Fruit fly (Drosophila melanogaster) whole organism, embryonic: ENCODE results near the gene Sp7.

Experiments used
- Bgb ChIP-seq: fragments of 200-800 bp; sonication (Bioruptor generic); IDR thresholded peaks from 2 replicates; pipeline ENCODE4 v1.3.6; 2022; ENCODE audit warnings: missing biosample characterization, missing genetic modification characterization; ENCODE audit not compliant: partially characterized antibody
- CG11504 ChIP-seq: fragments of 200-800 bp; sonication (Bioruptor generic); optimal IDR thresholded peaks from 3 replicates; lab custom pipeline; 2019; ENCODE audit warnings: missing biosample characterization, mild to moderate bottlenecking, missing genetic modification characterization, moderate library complexity
- CG11695 ChIP-seq: fragments of 200-800 bp; sonication (Bioruptor generic); IDR thresholded peaks from 3 replicates; pipeline ENCODE4 v1.3.6; 2022; ENCODE audit warnings: missing biosample characterization, missing genetic modification characterization
- CG1233 ChIP-seq: fragments of 200-800 bp; sonication (Bioruptor generic); optimal IDR thresholded peaks from 4 replicates; lab custom pipeline; 2018; ENCODE audit warnings: missing biosample characterization, mild to moderate bottlenecking, missing genetic modification characterization
- CG13775 ChIP-seq: fragments of 200-800 bp; sonication (Bioruptor generic); optimal IDR thresholded peaks from 3 replicates; lab custom pipeline; 2017; ENCODE audit warnings: missing biosample characterization, mild to moderate bottlenecking, missing genetic modification characterization
- CG15269 ChIP-seq: fragments of 200-800 bp; sonication (Bioruptor generic); optimal IDR thresholded peaks from 2 replicates; lab custom pipeline; 2018; ENCODE audit warnings: missing biosample characterization, mild to moderate bottlenecking, missing genetic modification characterization, moderate library complexity
- CG17361 ChIP-seq: fragments of 200-800 bp; sonication (Bioruptor generic); IDR thresholded peaks from 3 replicates; pipeline ENCODE4 v1.3.6; 2022; ENCODE audit warnings: missing biosample characterization, missing genetic modification characterization
- CG2875 ChIP-seq: fragments of 200-800 bp; sonication (Bioruptor generic); optimal IDR thresholded peaks from 2 replicates; lab custom pipeline; 2017; ENCODE audit warnings: missing biosample characterization, mild to moderate bottlenecking, missing genetic modification characterization, missing genetic modification reagents
- CG3838 ChIP-seq: fragments of 200-800 bp; sonication (Bioruptor generic); optimal IDR thresholded peaks from 3 replicates; lab custom pipeline; 2016; ENCODE audit warnings: missing biosample characterization, missing genetic modification characterization
- CG4282 ChIP-seq: fragments of 200-800 bp; sonication (Bioruptor generic); optimal IDR thresholded peaks from 2 replicates; lab custom pipeline; 2016; ENCODE audit warnings: missing biosample characterization, missing genetic modification characterization
- CG4328 ChIP-seq: fragments of 200-800 bp; sonication (Bioruptor generic); optimal IDR thresholded peaks from 3 replicates; lab custom pipeline; 2017; ENCODE audit warnings: missing biosample characterization, missing genetic modification reagents, missing genetic modification characterization
- CG7839 ChIP-seq: fragments of 200-800 bp; sonication (Bioruptor generic); optimal IDR thresholded peaks from 3 replicates; lab custom pipeline; 2018; ENCODE audit warnings: missing biosample characterization, mild to moderate bottlenecking, missing genetic modification characterization, moderate library complexity
- CG8359 ChIP-seq: fragments of 200-800 bp; sonication (Bioruptor generic); optimal IDR thresholded peaks from 2 replicates; lab custom pipeline; 2017; ENCODE audit warnings: missing biosample characterization, mild to moderate bottlenecking, missing genetic modification characterization, borderline replicate concordance
- CG8924 ChIP-seq: fragments of 200-800 bp; optimal IDR thresholded peaks from 3 replicates; lab custom pipeline; 2019; ENCODE audit warnings: missing biosample characterization, mild to moderate bottlenecking, missing genetic modification characterization, moderate library complexity
- CG9609 ChIP-seq: fragments of 200-800 bp; sonication (Bioruptor generic); optimal IDR thresholded peaks from 3 replicates; lab custom pipeline; 2016; ENCODE audit warnings: missing biosample characterization, missing genetic modification characterization
- D19B ChIP-seq: fragments of 200-800 bp; sonication (Bioruptor generic); optimal IDR thresholded peaks from 2 replicates; lab custom pipeline; 2017; ENCODE audit warnings: missing biosample characterization, mild to moderate bottlenecking, missing genetic modification characterization
- Dip2 ChIP-seq: fragments of 200-800 bp; sonication (Bioruptor generic); IDR thresholded peaks from 2 replicates; pipeline ENCODE4 v1.3.6; 2022; ENCODE audit warnings: missing biosample characterization, missing genetic modification characterization
- H2.0 ChIP-seq: fragments of 200-800 bp; sonication (Bioruptor generic); IDR thresholded peaks from 2 replicates; pipeline ENCODE4 v1.3.6; 2022; ENCODE audit warnings: missing biosample characterization, missing genetic modification characterization
- Hand ChIP-seq: fragments of 200-800 bp; sonication (Bioruptor generic); optimal IDR thresholded peaks from 2 replicates; lab custom pipeline; 2017; ENCODE audit warnings: mild to moderate bottlenecking, missing biosample characterization, missing genetic modification reagents, missing genetic modification characterization
- Mrtf ChIP-seq: fragments of 200-800 bp; sonication (Bioruptor generic); IDR thresholded peaks from 3 replicates; pipeline ENCODE4 v1.3.6; 2022; ENCODE audit warnings: missing biosample characterization, missing genetic modification characterization
- Oaz ChIP-seq: fragments of 200-800 bp; sonication (Bioruptor generic); IDR thresholded peaks from 2 replicates; pipeline ENCODE4 v1.3.6; 2022; ENCODE audit warnings: missing biosample characterization, missing genetic modification characterization
- Six4 ChIP-seq: fragments of 200-800 bp; sonication (Bioruptor generic); optimal IDR thresholded peaks from 2 replicates; lab custom pipeline; 2016; ENCODE audit warnings: missing biosample characterization, missing genetic modification characterization
- Sry-β ChIP-seq: fragments of 200-800 bp; sonication (Bioruptor generic); optimal IDR thresholded peaks from 2 replicates; lab custom pipeline; 2018; ENCODE audit warnings: missing biosample characterization, mild to moderate bottlenecking, missing genetic modification characterization, moderate library complexity
- Ssrp ChIP-seq: fragments of 200-800 bp; sonication (Bioruptor generic); optimal IDR thresholded peaks from 2 replicates; lab custom pipeline; 2018; ENCODE audit warnings: missing biosample characterization, mild to moderate bottlenecking, missing genetic modification characterization, moderate library complexity
- Trl ChIP-seq, 3 experiments: fragments of >200 bp in 2 of 3; fragments of 200-800 bp in 1 of 3; sonication (Bioruptor generic) in 1 of 3; optimal IDR thresholded peaks; 2 replicates in 1 of 3; 3 replicates in 2 of 3; lab custom pipeline; 2016 to 2017; ENCODE audit warnings: missing biosample characterization in 1 of 3, missing genetic modification characterization in 1 of 3
- Xrp1 ChIP-seq: fragments of 200-800 bp; sonication (Bioruptor generic); IDR thresholded peaks from 2 replicates; pipeline ENCODE4 v1.3.6; 2022; ENCODE audit warnings: missing biosample characterization, missing genetic modification characterization
- ab ChIP-seq: fragments of 200-800 bp; sonication (Bioruptor generic); optimal IDR thresholded peaks from 2 replicates; lab custom pipeline; 2016; ENCODE audit warnings: missing biosample characterization, missing genetic modification characterization
- ap ChIP-seq: fragments of 200-800 bp; sonication (Bioruptor generic); IDR thresholded peaks from 2 replicates; pipeline ENCODE4 v1.3.6; 2022; ENCODE audit warnings: missing biosample characterization, missing genetic modification characterization
- bab2 ChIP-seq: fragments of 200-800 bp; sonication (Bioruptor generic); optimal IDR thresholded peaks from 2 replicates; lab custom pipeline; 2016; ENCODE audit warnings: missing biosample characterization, missing genetic modification characterization
- bowl ChIP-seq: fragments of 200-800 bp; sonication (Bioruptor generic); IDR thresholded peaks from 2 replicates; pipeline ENCODE4 v1.3.6; 2022; ENCODE audit warnings: missing biosample characterization, missing genetic modification characterization
- cad ChIP-seq: fragments of >200 bp; optimal IDR thresholded peaks from 2 replicates; lab custom pipeline; 2017; ENCODE audit warnings: missing biosample characterization, missing genetic modification characterization
- caup ChIP-seq: fragments of 200-800 bp; sonication (Bioruptor generic); optimal IDR thresholded peaks from 3 replicates; lab custom pipeline; 2017; ENCODE audit warnings: missing biosample characterization, mild to moderate bottlenecking, missing genetic modification characterization, moderate library complexity; ENCODE audit not compliant: severe bottlenecking
- crp ChIP-seq, 2 experiments: fragments of 200-800 bp; sonication (Bioruptor generic); optimal IDR thresholded peaks; 2 replicates in 1 of 2; 3 replicates in 1 of 2; lab custom pipeline; 2017; ENCODE audit warnings: missing biosample characterization in 2 of 2, missing genetic modification characterization in 2 of 2, mild to moderate bottlenecking in 1 of 2, moderate library complexity in 1 of 2
- da ChIP-seq: fragments of 200-800 bp; sonication (Bioruptor generic); optimal IDR thresholded peaks from 2 replicates; lab custom pipeline; 2016; ENCODE audit warnings: missing biosample characterization, missing genetic modification characterization
- dysf ChIP-seq: fragments of 200-800 bp; sonication (Bioruptor generic); IDR thresholded peaks from 3 replicates; pipeline ENCODE4 v1.3.6; 2022; ENCODE audit warnings: missing biosample characterization, missing genetic modification characterization
- gce ChIP-seq: fragments of 200-800 bp; sonication (Bioruptor generic); IDR thresholded peaks from 3 replicates; pipeline ENCODE4 v1.3.6; 2022; ENCODE audit warnings: missing biosample characterization, missing genetic modification characterization
- kni ChIP-seq: fragments of 200-800 bp; sonication (Bioruptor generic); optimal IDR thresholded peaks from 3 replicates; lab custom pipeline; 2017; ENCODE audit warnings: mild to moderate bottlenecking, missing biosample characterization, missing genetic modification reagents, missing genetic modification characterization
- lilli ChIP-seq: fragments of 200-800 bp; sonication (Bioruptor generic); optimal IDR thresholded peaks from 3 replicates; lab custom pipeline; 2016; ENCODE audit warnings: missing biosample characterization, missing genetic modification characterization
- org-1 ChIP-seq: fragments of 200-800 bp; sonication (Bioruptor generic); optimal IDR thresholded peaks from 2 replicates; lab custom pipeline; 2017; ENCODE audit warnings: missing biosample characterization, missing genetic modification characterization
- repo ChIP-seq: fragments of 200-800 bp; sonication (Bioruptor generic); optimal IDR thresholded peaks from 2 replicates; lab custom pipeline; 2016; ENCODE audit warnings: missing biosample characterization, missing genetic modification characterization
- rib ChIP-seq: fragments of 200-800 bp; sonication (Bioruptor generic); IDR thresholded peaks from 2 replicates; pipeline ENCODE4 v1.3.6; 2022; ENCODE audit warnings: missing biosample characterization, missing genetic modification characterization
- shn ChIP-seq: fragments of 200-800 bp; sonication (Bioruptor generic); optimal IDR thresholded peaks from 3 replicates; lab custom pipeline; 2016; ENCODE audit warnings: missing biosample characterization, missing genetic modification characterization
- sisA ChIP-seq: fragments of 200-800 bp; sonication (Bioruptor generic); IDR thresholded peaks from 2 replicates; pipeline ENCODE4 v1.3.6; 2022; ENCODE audit warnings: missing biosample characterization, missing genetic modification characterization
- tgo ChIP-seq: fragments of 200-800 bp; sonication (Bioruptor generic); IDR thresholded peaks from 3 replicates; pipeline ENCODE4 v1.3.6; 2022; ENCODE audit warnings: missing biosample characterization, missing genetic modification characterization
- tio ChIP-seq: fragments of 200-800 bp; sonication (Bioruptor generic); optimal IDR thresholded peaks from 2 replicates; lab custom pipeline; 2017; ENCODE audit warnings: missing biosample characterization, missing genetic modification characterization, inconsistent platforms
- tll ChIP-seq, 2 experiments: fragments of 200-800 bp in 1 of 2; fragments of >200 bp in 1 of 2; sonication (Bioruptor generic) in 1 of 2; optimal IDR thresholded peaks; 2 replicates each; lab custom pipeline; 2017 to 2019; ENCODE audit warnings: missing biosample characterization in 2 of 2, missing genetic modification characterization in 2 of 2, mild to moderate bottlenecking in 1 of 2, moderate library complexity in 1 of 2
- tna ChIP-seq: fragments of 200-800 bp; sonication (Bioruptor generic); IDR thresholded peaks from 2 replicates; pipeline ENCODE4 v1.3.6; 2022; ENCODE audit warnings: missing biosample characterization, missing genetic modification characterization; ENCODE audit not compliant: partially characterized antibody

Gene Sp7

DNA sequence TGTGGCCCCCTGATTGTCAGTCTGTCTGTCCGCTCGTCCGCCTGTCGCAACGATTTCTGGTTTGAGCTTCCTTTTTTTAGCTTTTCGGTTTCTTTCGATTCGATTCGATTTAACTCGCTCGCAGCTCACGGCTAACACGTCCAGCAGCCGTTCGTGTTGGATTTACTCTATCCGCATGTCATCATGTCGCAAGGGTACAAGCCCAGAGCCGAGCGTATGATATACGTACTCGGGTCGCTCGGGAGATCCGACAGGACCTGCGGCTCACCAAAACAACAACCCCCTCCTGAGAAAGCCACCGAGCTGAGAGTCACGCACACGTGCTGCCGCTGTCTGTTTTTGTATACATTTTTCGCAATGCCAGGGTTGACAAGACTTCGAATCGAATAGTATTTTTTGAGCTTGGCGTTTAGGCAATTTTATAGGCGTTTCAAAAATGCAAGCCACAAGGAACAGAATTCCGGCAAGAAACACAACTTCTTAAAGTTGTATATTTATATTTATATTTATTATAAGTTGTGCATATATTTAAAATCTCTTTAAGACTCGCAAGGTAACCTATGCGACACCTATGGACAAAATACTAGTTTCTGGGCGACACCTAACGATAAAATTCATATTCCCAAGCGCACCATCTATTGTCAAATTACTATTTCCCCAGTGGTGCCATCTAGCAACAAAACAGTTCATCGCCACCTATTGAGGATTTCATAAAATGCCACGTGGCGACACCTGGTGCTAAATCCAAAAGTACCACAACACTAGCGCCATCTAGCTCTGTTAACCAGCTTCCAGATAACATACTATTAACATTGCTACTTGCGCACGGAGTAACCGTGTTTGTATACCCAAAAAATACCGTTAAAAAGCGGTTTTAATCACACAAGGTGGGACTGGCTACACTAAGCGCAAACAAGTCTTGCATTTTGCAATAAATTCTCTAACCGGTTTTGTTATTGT, 50.4 kb downstream of the Sp7 start, which contains the start of the genes CG2993 and sgll (continued):
- TF ChIP-seq CG1233 (peak; percentile 90), rib (GFP tag; lab: Robert Waterston, UW) (no peak; the same call in 1 of the 2 replicates), bab2 (peak; percentile 97), CG8924 (tag; lab: Kevin White, UChicago) (no peak), CG3838 (GFP tag; lab: Kevin White, UChicago) (peak; percentile 84), CG17361 (GFP tag; lab: Robert Waterston, UW) (peak; percentile 89; the same call in 2 of the 3 replicates), CG2875 (GFP tag; lab: Kevin White, UChicago) (peak; percentile 80), Ssrp (tag; lab: Kevin White, UChicago) (peak; percentile 76), CG11695 (GFP tag; lab: Robert Waterston, UW) (no peak), Xrp1 (GFP tag; lab: Robert Waterston, UW) (no peak; the same call in 1 of the 2 replicates), H2.0 (GFP tag; lab: Robert Waterston, UW) (peak; percentile 92), Six4 (GFP tag; lab: Kevin White, UChicago) (peak; percentile 87), CG9609 (GFP tag; lab: Kevin White, UChicago) (peak; percentile 93), CG8359 (GFP tag; lab: Kevin White, UChicago) (peak; percentile 67), ab (GFP tag; lab: Kevin White, UChicago) (peak; percentile 87), tll (GFP tag; optimal IDR thresholded peaks at IDR 0.05; lab: Kevin White, UChicago) (no peak), Bgb (GFP tag; lab: Robert Waterston, UW) (peak; percentile 51), Sry-β (GFP tag; lab: Kevin White, UChicago) (peak; percentile 47), Hand (GFP tag; lab: Kevin White, UChicago) (no peak), caup (GFP tag; lab: Kevin White, UChicago) (peak; percentile 88), repo (peak; percentile 85), dysf (GFP tag; lab: Robert Waterston, UW) (peak; percentile 93), lilli (GFP tag; lab: Kevin White, UChicago) (peak; percentile 93), Trl (optimal IDR thresholded peaks at IDR 0.05; lab: Kevin White, UChicago) (no peak), Trl (GFP tag; optimal IDR thresholded peaks at IDR 0.05; lab: Kevin White, UChicago) (peak; percentile 98), bowl (GFP tag; lab: Robert Waterston, UW) (peak; percentile 11; the same call in 1 of the 2 replicates), crp (GFP tag; optimal IDR thresholded peaks at IDR 0.05; lab: Kevin White, UChicago) (peak in 1 of 2 experiments; percentile 41), CG15269 (peak; percentile 85), tna (GFP tag; lab: Robert Waterston, UW) (no peak), Mrtf (GFP tag; lab: Robert Waterston, UW) (peak; percentile 96), D19B (peak; percentile 72), Dip2 (GFP tag; lab: Robert Waterston, UW) (peak; percentile 90), tgo (peak; percentile 92), CG13775 (peak; percentile 72), org-1 (GFP tag; lab: Kevin White, UChicago) (peak; percentile 83), CG11504 (tag; lab: Kevin White, UChicago) (peak; percentile 87), CG4328 (GFP tag; lab: Kevin White, UChicago) (peak; percentile 82), ap (GFP tag; lab: Robert Waterston, UW) (peak; percentile 71), sisA (GFP tag; lab: Robert Waterston, UW) (peak; percentile 96), kni (GFP tag; lab: Kevin White, UChicago) (peak; percentile 68), CG4282 (GFP tag; lab: Kevin White, UChicago) (peak; percentile 62), cad (GFP tag; lab: Kevin White, UChicago) (no peak), Oaz (peak; percentile 85), gce (GFP tag; lab: Robert Waterston, UW) (peak; percentile 81), shn (GFP tag; lab: Kevin White, UChicago) (peak; percentile 92), CG7839 (tag; lab: Kevin White, UChicago) (peak; percentile 91), tio (GFP tag; lab: Kevin White, UChicago) (peak; percentile 89), da (GFP tag; lab: Kevin White, UChicago) (peak; percentile 93)
